Worm (Caenorhabditis elegans) whole organism, L1 larva: Measurements from ENCODE around the gene K11H12.10.

Experiments used
- C16A3.4 ChIP-seq: fragments of 150-350 bp; optimal IDR thresholded peaks from 2 replicates; lab custom pipeline; 2014; ENCODE audit warnings: missing biosample characterization, missing genetic modification characterization
- C34B4.2 ChIP-seq: sonication (generic microtip); optimal IDR thresholded peaks from 2 replicates; lab custom pipeline; 2017; ENCODE audit warnings: mild to moderate bottlenecking, missing genetic modification characterization, missing compliant biosample characterization
- aha-1 ChIP-seq: fragments of 150-350 bp; optimal IDR thresholded peaks from 2 replicates; lab custom pipeline; 2014; ENCODE audit warnings: missing biosample characterization, missing genetic modification characterization
- ama-1 ChIP-seq: fragments of 150-350 bp; optimal IDR thresholded peaks from 2 replicates; lab custom pipeline; 2014
- blmp-1 ChIP-seq: fragments of 150-350 bp; optimal IDR thresholded peaks from 2 replicates; lab custom pipeline; 2014; ENCODE audit warnings: missing biosample characterization, missing genetic modification characterization
- ceh-63 ChIP-seq: fragments of 200-800 bp; sonication (Bioruptor generic); optimal IDR thresholded peaks from 2 replicates; lab custom pipeline; 2018; ENCODE audit warnings: mild to moderate bottlenecking, missing genetic modification characterization, missing compliant biosample characterization
- ceh-90 ChIP-seq: sonication (generic microtip); optimal IDR thresholded peaks from 2 replicates; lab custom pipeline; 2016; ENCODE audit warnings: missing genetic modification characterization, missing compliant biosample characterization
- ces-1 ChIP-seq: fragments of 150-350 bp; optimal IDR thresholded peaks from 2 replicates; lab custom pipeline; 2014; ENCODE audit warnings: missing biosample characterization, missing genetic modification reagents, missing genetic modification characterization
- dsc-1 ChIP-seq: sonication (generic microtip); optimal IDR thresholded peaks from 2 replicates; lab custom pipeline; 2016; ENCODE audit warnings: mild to moderate bottlenecking, missing genetic modification characterization, missing compliant biosample characterization
- efl-3 ChIP-seq: fragments of 200-800 bp; sonication (Bioruptor generic); optimal IDR thresholded peaks from 2 replicates; lab custom pipeline; 2018; ENCODE audit warnings: mild to moderate bottlenecking, missing genetic modification characterization, missing compliant biosample characterization
- egl-13 ChIP-seq: sonication (generic microtip); optimal IDR thresholded peaks from 2 replicates; lab custom pipeline; 2016; ENCODE audit warnings: missing genotype, missing genetic modification reagents, missing genetic modification characterization, missing compliant biosample characterization
- elt-2 ChIP-seq: sonication (generic microtip); optimal IDR thresholded peaks from 2 replicates; lab custom pipeline; 2016; ENCODE audit warnings: missing genetic modification characterization, mild to moderate bottlenecking, inconsistent platforms, missing compliant biosample characterization, missing genetic modification reagents
- ets-5 ChIP-seq: fragments of 200-800 bp; sonication (Bioruptor generic); IDR thresholded peaks from 2 replicates; pipeline ENCODE4 v1.3.6; 2022; ENCODE audit warnings: missing genetic modification characterization, missing compliant biosample characterization
- fkh-10 ChIP-seq: sonication (generic microtip); optimal IDR thresholded peaks from 2 replicates; lab custom pipeline; 2017; ENCODE audit warnings: missing biosample characterization, missing genetic modification reagents, missing genetic modification characterization
- fkh-4 ChIP-seq: sonication (generic microtip); optimal IDR thresholded peaks from 2 replicates; lab custom pipeline; 2016; ENCODE audit warnings: missing compliant biosample characterization, missing genetic modification characterization, borderline replicate concordance
- fkh-8 ChIP-seq: sonication (generic microtip); optimal IDR thresholded peaks from 2 replicates; lab custom pipeline; 2016; ENCODE audit warnings: mild to moderate bottlenecking, missing genetic modification characterization, missing compliant biosample characterization
- fos-1 ChIP-seq: fragments of 150-350 bp; optimal IDR thresholded peaks from 2 replicates; lab custom pipeline; 2014; ENCODE audit warnings: missing biosample characterization, missing genetic modification characterization
- grh-1 ChIP-seq: fragments of 200-800 bp; sonication (Bioruptor generic); IDR thresholded peaks from 2 replicates; pipeline ENCODE4 v1.3.6; 2022; ENCODE audit warnings: missing genetic modification reagents, missing genetic modification characterization, missing compliant biosample characterization
- hlh-17 ChIP-seq: fragments of 200-800 bp; sonication (Bioruptor generic); optimal IDR thresholded peaks from 2 replicates; lab custom pipeline; 2018; ENCODE audit warnings: missing genetic modification characterization, mild to moderate bottlenecking, missing compliant biosample characterization, moderate library complexity, borderline replicate concordance
- hpl-2 ChIP-seq: fragments of 150-350 bp; optimal IDR thresholded peaks from 2 replicates; lab custom pipeline; 2014; ENCODE audit warnings: missing biosample characterization, missing genetic modification reagents, missing genetic modification characterization
- irx-1 ChIP-seq: sonication (generic microtip); optimal IDR thresholded peaks from 2 replicates; lab custom pipeline; 2016; ENCODE audit warnings: missing genetic modification characterization, missing compliant biosample characterization
- isw-1 ChIP-seq: fragments of 200-800 bp; sonication (Bioruptor generic); IDR thresholded peaks from 2 replicates; pipeline ENCODE4 v1.3.6; 2022; ENCODE audit warnings: missing genetic modification characterization, missing compliant biosample characterization
- lin-13 ChIP-seq: fragments of 150-350 bp; optimal IDR thresholded peaks from 2 replicates; lab custom pipeline; 2014; ENCODE audit warnings: missing biosample characterization, missing genetic modification reagents, missing genetic modification characterization
- lin-14 ChIP-seq: fragments of 200-800 bp; sonication (Bioruptor generic); optimal IDR thresholded peaks from 2 replicates; lab custom pipeline; 2018; ENCODE audit warnings: mild to moderate bottlenecking, missing genetic modification characterization, moderate library complexity, missing compliant biosample characterization
- lin-15B ChIP-seq: fragments of 150-350 bp; sonication (generic microtip); optimal IDR thresholded peaks from 3 replicates; lab custom pipeline; 2014; ENCODE audit warnings: missing biosample characterization, missing genetic modification characterization
- lin-39 ChIP-seq: fragments of 150-350 bp; optimal IDR thresholded peaks from 2 replicates; lab custom pipeline; 2014; ENCODE audit warnings: missing biosample characterization, missing genetic modification reagents, missing genetic modification characterization
- lir-3 ChIP-seq: sonication (generic microtip); optimal IDR thresholded peaks from 2 replicates; lab custom pipeline; 2016; ENCODE audit warnings: mild to moderate bottlenecking, missing genetic modification characterization, moderate library complexity, missing compliant biosample characterization; ENCODE audit not compliant: poor library complexity
- lsy-2 ChIP-seq, 2 experiments: fragments of 150-350 bp; optimal IDR thresholded peaks; 2 replicates each; lab custom pipeline; 2014; ENCODE audit warnings: missing biosample characterization in 2 of 2, missing genetic modification characterization in 2 of 2
- mef-2 ChIP-seq: fragments of 150-350 bp; optimal IDR thresholded peaks from 2 replicates; lab custom pipeline; 2014; ENCODE audit warnings: missing biosample characterization, missing genetic modification characterization
- mep-1 ChIP-seq: fragments of 150-350 bp; optimal IDR thresholded peaks from 2 replicates; lab custom pipeline; 2014; ENCODE audit warnings: missing biosample characterization, missing genetic modification characterization
- nhr-12 ChIP-seq: sonication (generic microtip); optimal IDR thresholded peaks from 2 replicates; lab custom pipeline; 2017; ENCODE audit warnings: missing biosample characterization, missing genetic modification characterization
- nhr-19 ChIP-seq: fragments of 200-800 bp; sonication (Bioruptor generic); conservative IDR thresholded peaks from 2 replicates; pipeline ENCODE4 v1.3.6; 2022; ENCODE audit warnings: missing genetic modification characterization, missing compliant biosample characterization
- nhr-237 ChIP-seq: fragments of 150-350 bp; optimal IDR thresholded peaks from 2 replicates; lab custom pipeline; 2014; ENCODE audit warnings: missing biosample characterization, missing genetic modification characterization
- nhr-47 ChIP-seq: sonication (generic microtip); optimal IDR thresholded peaks from 2 replicates; lab custom pipeline; 2016; ENCODE audit warnings: mild to moderate bottlenecking, missing genetic modification characterization, moderate library complexity, missing compliant biosample characterization
- nhr-71 ChIP-seq: sonication (generic microtip); optimal IDR thresholded peaks from 2 replicates; lab custom pipeline; 2016; ENCODE audit warnings: mild to moderate bottlenecking, missing genetic modification characterization, moderate library complexity, missing compliant biosample characterization
- nhr-76 ChIP-seq: sonication (generic microtip); optimal IDR thresholded peaks from 2 replicates; lab custom pipeline; 2017; ENCODE audit warnings: missing biosample characterization, missing genetic modification characterization
- nhr-77 ChIP-seq: fragments of 150-350 bp; optimal IDR thresholded peaks from 2 replicates; lab custom pipeline; 2014; ENCODE audit warnings: missing biosample characterization, missing genetic modification characterization
- nhr-84 ChIP-seq: sonication (generic microtip); optimal IDR thresholded peaks from 2 replicates; lab custom pipeline; 2017; ENCODE audit warnings: missing biosample characterization, missing genetic modification characterization
- pag-3 ChIP-seq: sonication (generic microtip); optimal IDR thresholded peaks from 2 replicates; lab custom pipeline; 2017; ENCODE audit warnings: missing genetic modification characterization, mild to moderate bottlenecking, missing compliant biosample characterization, antibody characterized with exemption, borderline replicate concordance; ENCODE audit not compliant: insufficient read depth
- pax-3 ChIP-seq: fragments of 200-800 bp; sonication (Bioruptor generic); optimal IDR thresholded peaks from 2 replicates; lab custom pipeline; 2018; ENCODE audit warnings: mild to moderate bottlenecking, missing genetic modification characterization, moderate library complexity, missing compliant biosample characterization
- skn-1 ChIP-seq: fragments of 150-350 bp; optimal IDR thresholded peaks from 2 replicates; lab custom pipeline; 2014; ENCODE audit warnings: missing biosample characterization, missing genetic modification characterization
- snpc-4 ChIP-seq: fragments of 150-350 bp; optimal IDR thresholded peaks from 2 replicates; lab custom pipeline; 2014; ENCODE audit warnings: missing biosample characterization, missing genetic modification characterization
- snu-23 ChIP-seq: sonication (generic microtip); optimal IDR thresholded peaks from 2 replicates; lab custom pipeline; 2016; ENCODE audit warnings: missing genetic modification characterization, missing compliant biosample characterization
- sox-4 ChIP-seq: sonication (generic microtip); optimal IDR thresholded peaks from 2 replicates; lab custom pipeline; 2016; ENCODE audit warnings: missing genetic modification characterization, missing compliant biosample characterization
- sptf-1 ChIP-seq: fragments of 150-350 bp; optimal IDR thresholded peaks from 2 replicates; lab custom pipeline; 2014; ENCODE audit warnings: missing biosample characterization, missing genetic modification characterization
- tbx-2 ChIP-seq: sonication (generic microtip); optimal IDR thresholded peaks from 2 replicates; lab custom pipeline; 2016; ENCODE audit warnings: missing genetic modification characterization, missing compliant biosample characterization
- unc-130 ChIP-seq: fragments of 150-350 bp; optimal IDR thresholded peaks from 2 replicates; lab custom pipeline; 2017; ENCODE audit warnings: missing biosample characterization, missing genetic modification characterization, inconsistent platforms
- unc-98 ChIP-seq: fragments of 200-800 bp; sonication (Bioruptor generic); IDR thresholded peaks from 2 replicates; pipeline ENCODE4 v1.3.6; 2022; ENCODE audit warnings: missing genetic modification characterization, missing compliant biosample characterization
- vab-15 ChIP-seq: sonication (generic microtip); optimal IDR thresholded peaks from 2 replicates; lab custom pipeline; 2017; ENCODE audit warnings: missing genotype, mild to moderate bottlenecking, missing genetic modification characterization, missing compliant biosample characterization
- zag-1 ChIP-seq: fragments of 150-350 bp; optimal IDR thresholded peaks from 2 replicates; lab custom pipeline; 2014; ENCODE audit warnings: missing biosample characterization, missing genetic modification characterization
- ztf-4 ChIP-seq: fragments of 150-350 bp; optimal IDR thresholded peaks from 2 replicates; lab custom pipeline; 2014; ENCODE audit warnings: missing biosample characterization, missing genetic modification characterization

Gene K11H12.10

ce11 chrIV:654526-655440, 21.1 kb upstream of the K11H12.10 start, which contains the start of the genes rpl-15 and K11H12.8 (continued):
- TF ChIP-seq efl-3 (GFP tag; lab: Kevin White, UChicago) (peak; percentile 86), elt-2 (tag; lab: Kevin White, UChicago) (peak; percentile 97), lir-3 (tag; lab: Kevin White, UChicago) (peak; percentile 97), nhr-237 (tag; lab: Kevin White, UChicago) (peak; percentile 98), nhr-84 (tag; lab: Kevin White, UChicago) (peak; percentile 84), snpc-4 (tag; lab: Kevin White, UChicago) (peak; percentile 97), unc-130 (peak; percentile 100), egl-13 (tag; lab: Kevin White, UChicago) (peak; percentile 100), lin-39 (peak; percentile 98), pag-3 (tag; lab: Kevin White, UChicago) (peak; percentile 88), sox-4 (tag; lab: Kevin White, UChicago) (peak; percentile 98), hpl-2 (GFP tag; lab: Kevin White, UChicago) (peak; percentile 96), skn-1 (tag; lab: Kevin White, UChicago) (peak; percentile 97), ztf-4 (peak; percentile 100), ets-5 (GFP tag; lab: Robert Waterston, UW) (peak; percentile 90; the same call in 1 of the 2 replicates), nhr-76 (peak; percentile 93), hlh-17 (GFP tag; lab: Kevin White, UChicago) (no peak), ceh-63 (GFP tag; lab: Kevin White, UChicago) (peak; percentile 93), lin-15B (tag; lab: Kevin White, UChicago) (peak; percentile 98), ama-1 (lab: Kevin White, UChicago) (peak; percentile 91), snu-23 (GFP tag; lab: Kevin White, UChicago) (peak; percentile 100), vab-15 (tag; lab: Kevin White, UChicago) (peak; percentile 99), lin-13 (peak; percentile 100), sptf-1 (tag; lab: Kevin White, UChicago) (no peak), isw-1 (GFP tag; lab: Robert Waterston, UW) (peak; percentile 99), nhr-47 (tag; lab: Kevin White, UChicago) (peak; percentile 100), C34B4.2 (tag; lab: Kevin White, UChicago) (peak; percentile 89), ceh-90 (tag; lab: Kevin White, UChicago) (peak; percentile 80), fkh-8 (tag; lab: Kevin White, UChicago) (peak; percentile 100), fkh-10 (GFP tag; lab: Kevin White, UChicago) (peak; percentile 99), aha-1 (tag; lab: Kevin White, UChicago) (peak; percentile 99), blmp-1 (tag; lab: Kevin White, UChicago) (peak; percentile 92), zag-1 (peak; percentile 97), nhr-71 (tag; lab: Kevin White, UChicago) (peak; percentile 100), irx-1 (tag; lab: Kevin White, UChicago) (peak; percentile 99), pax-3 (peak; percentile 100), grh-1 (GFP tag; lab: Robert Waterston, UW) (peak; percentile 98), nhr-19 (GFP tag; lab: Robert Waterston, UW) (peak; percentile 100), nhr-77 (peak; percentile 100), lin-14 (GFP tag; lab: Kevin White, UChicago) (peak; percentile 100), fos-1 (peak; percentile 98), tbx-2 (peak; percentile 100), ces-1 (GFP tag; lab: Kevin White, UChicago) (peak; percentile 82), fkh-4 (peak; percentile 95), unc-98 (GFP tag; lab: Robert Waterston, UW) (peak; percentile 96), dsc-1 (peak; percentile 100), lsy-2 (tag; optimal IDR thresholded peaks at IDR 0.05; lab: Kevin White, UChicago) (peak; percentile 100), mef-2 (tag; lab: Kevin White, UChicago) (peak; percentile 98), C16A3.4 (tag; lab: Kevin White, UChicago) (peak; percentile 100), mep-1 (tag; lab: Kevin White, UChicago) (peak; percentile 100), nhr-12 (tag; lab: Kevin White, UChicago) (peak; percentile 59)
